In genomic region chrX:18101098-18101711, dm6 we compare ENCODE assay signal across 1 fruit fly cellular context.
TF ChIP-seq lines count a peak whose summit lies in the region.

TSS of gene Mvb12 (minus strand) at chrX:18101314.

TF ChIP-seq in whole organism, embryonic, 481 proteins besides CTCF, POLR2A, EP300 and RAD21 (continued from another document):
- TF ChIP-seq fd96Cb (tag; optimal IDR thresholded peaks at IDR 0.05; lab: Kevin White, UChicago) = no peak
- no peak for TF ChIP-seq H15 (GFP tag; IDR thresholded peaks at IDR 0.05; lab: Robert Waterston, UW)
- peak; percentile 23 for TF ChIP-seq PHDP (tag; optimal IDR thresholded peaks at IDR 0.05; lab: Kevin White, UChicago)
- no peak for TF ChIP-seq CG17361 (GFP tag; IDR thresholded peaks at IDR 0.05; lab: Robert Waterston, UW)
- TF ChIP-seq ac (GFP tag; optimal IDR thresholded peaks at IDR 0.05; lab: Kevin White, UChicago) = no peak
- TF ChIP-seq croc (GFP tag; conservative IDR thresholded peaks at IDR 0.05; lab: Robert Waterston, UW) = no peak
- TF ChIP-seq CG7357 (GFP tag; IDR thresholded peaks at IDR 0.05; lab: Robert Waterston, UW) = no peak
- no peak for TF ChIP-seq p53 (GFP tag; optimal IDR thresholded peaks at IDR 0.05; lab: Kevin White, UChicago)
- TF ChIP-seq lola (GFP tag; optimal IDR thresholded peaks at IDR 0.05; lab: Kevin White, UChicago) = no peak
- TF ChIP-seq CG12219 (GFP tag; optimal IDR thresholded peaks at IDR 0.05; lab: Kevin White, UChicago) = no peak
- no peak for TF ChIP-seq CG9215 (GFP tag; IDR thresholded peaks at IDR 0.05; lab: Robert Waterston, UW)
- no peak for TF ChIP-seq btn (GFP tag; optimal IDR thresholded peaks at IDR 0.05; lab: Kevin White, UChicago)
- no peak for TF ChIP-seq kay (GFP tag; optimal IDR thresholded peaks at IDR 0.05; lab: Kevin White, UChicago)
- TF ChIP-seq CG4282 (GFP tag; optimal IDR thresholded peaks at IDR 0.05; lab: Kevin White, UChicago) = no peak
- TF ChIP-seq Rx (GFP tag; IDR thresholded peaks at IDR 0.05; lab: Robert Waterston, UW) = no peak
- TF ChIP-seq CG5180 (GFP tag; optimal IDR thresholded peaks at IDR 0.05; lab: Kevin White, UChicago) = no peak
- TF ChIP-seq Drgx (GFP tag; IDR thresholded peaks at IDR 0.05; lab: Robert Waterston, UW) = no peak
- no peak for TF ChIP-seq CG18599 (GFP tag; optimal IDR thresholded peaks at IDR 0.05; lab: Kevin White, UChicago)
- no peak for TF ChIP-seq CG10431 (GFP tag; optimal IDR thresholded peaks at IDR 0.05; lab: Kevin White, UChicago)
- no peak for TF ChIP-seq GATAe (GFP tag; conservative IDR thresholded peaks at IDR 0.05; lab: Robert Waterston, UW)
- no peak for TF ChIP-seq Mrtf (GFP tag; IDR thresholded peaks at IDR 0.05; lab: Robert Waterston, UW)
- TF ChIP-seq schlank (tag; optimal IDR thresholded peaks at IDR 0.05; lab: Kevin White, UChicago) = no peak
- TF ChIP-seq tap (tag; optimal IDR thresholded peaks at IDR 0.05; lab: Kevin White, UChicago) = no peak
- TF ChIP-seq bbx (GFP tag; IDR thresholded peaks at IDR 0.05; lab: Robert Waterston, UW; ENCODE audit: partially characterized antibody) = peak; percentile 74
- TF ChIP-seq ro (GFP tag; IDR thresholded peaks at IDR 0.05; lab: Robert Waterston, UW) = no peak
- TF ChIP-seq unc-4 (GFP tag; IDR thresholded peaks at IDR 0.05; lab: Robert Waterston, UW; ENCODE audit: partially characterized antibody) = peak; percentile 37
- peak; percentile 19; the same call in 1 of the 2 replicates for TF ChIP-seq E2f2 (GFP tag; IDR thresholded peaks at IDR 0.05; lab: Robert Waterston, UW)
- peak; percentile 76 for TF ChIP-seq Med (GFP tag; lab: Kevin White, UChicago)
- TF ChIP-seq sqz (GFP tag; optimal IDR thresholded peaks at IDR 0.05; lab: Kevin White, UChicago) = peak; percentile 35
- no peak for TF ChIP-seq CG13894 (tag; optimal IDR thresholded peaks at IDR 0.05; lab: Kevin White, UChicago)
- no peak for TF ChIP-seq bcd (GFP tag; optimal IDR thresholded peaks at IDR 0.05; lab: Kevin White, UChicago)
- no peak for TF ChIP-seq run (tag; optimal IDR thresholded peaks at IDR 0.05; lab: Kevin White, UChicago)
- no peak for TF ChIP-seq CG12104 (GFP tag; optimal IDR thresholded peaks at IDR 0.05; lab: Kevin White, UChicago)
- no peak for TF ChIP-seq bowl (GFP tag; IDR thresholded peaks at IDR 0.05; lab: Robert Waterston, UW)
- TF ChIP-seq gro (GFP tag; optimal IDR thresholded peaks at IDR 0.05; lab: Kevin White, UChicago) = no peak
- TF ChIP-seq odd (GFP tag; optimal IDR thresholded peaks at IDR 0.05; lab: Kevin White, UChicago) = no peak
- TF ChIP-seq Bgb (GFP tag; IDR thresholded peaks at IDR 0.05; lab: Robert Waterston, UW; ENCODE audit: partially characterized antibody) = peak; percentile 66
- peak; percentile 39 for TF ChIP-seq CG3407 (GFP tag; optimal IDR thresholded peaks at IDR 0.05; lab: Kevin White, UChicago)
- TF ChIP-seq ash1 (GFP tag; optimal IDR thresholded peaks at IDR 0.05; lab: Kevin White, UChicago) = no peak
- TF ChIP-seq vvl (GFP tag; IDR thresholded peaks at IDR 0.05; lab: Robert Waterston, UW) = peak; percentile 27; the same call in 1 of the 2 replicates
- peak; percentile 73 for TF ChIP-seq amos (GFP tag; IDR thresholded peaks at IDR 0.05; lab: Robert Waterston, UW; ENCODE audit: partially characterized antibody)
- no peak for TF ChIP-seq lov (optimal IDR thresholded peaks at IDR 0.05; lab: Kevin White, UChicago)
- TF ChIP-seq lov (GFP tag; IDR thresholded peaks at IDR 0.05; lab: Robert Waterston, UW) = no peak
- peak; percentile 24 for TF ChIP-seq kni (GFP tag; optimal IDR thresholded peaks at IDR 0.05; lab: Kevin White, UChicago)
- TF ChIP-seq CG12942 (GFP tag; optimal IDR thresholded peaks at IDR 0.05; lab: Kevin White, UChicago) = no peak
- TF ChIP-seq tin (GFP tag; optimal IDR thresholded peaks at IDR 0.05; lab: Kevin White, UChicago) = no peak
- peak; percentile 77 for TF ChIP-seq sens (GFP tag; lab: Kevin White, UChicago)
- TF ChIP-seq al (GFP tag; IDR thresholded peaks at IDR 0.05; lab: Robert Waterston, UW) = no peak
- TF ChIP-seq CG7271 (tag; optimal IDR thresholded peaks at IDR 0.05; lab: Kevin White, UChicago) = no peak
- TF ChIP-seq Hsf (GFP tag; optimal IDR thresholded peaks at IDR 0.05; lab: Kevin White, UChicago) = no peak
- no peak for TF ChIP-seq Neu2 (GFP tag; optimal IDR thresholded peaks at IDR 0.05; lab: Kevin White, UChicago; ENCODE audit: borderline replicate concordance)
